Worm (Caenorhabditis elegans): Measurements from ENCODE around the gene twk-49.

- peak; percentile 24 for TF ChIP-seq blmp-1 (tag; optimal IDR thresholded peaks at IDR 0.05; ENCODE audit: insufficient read depth)
- no peak for TF ChIP-seq ztf-1 (GFP tag; conservative IDR thresholded peaks at IDR 0.05)
- TF ChIP-seq crh-2 (tag; optimal IDR thresholded peaks at IDR 0.05) = no peak
- TF ChIP-seq unc-39 (tag; optimal IDR thresholded peaks at IDR 0.05) = no peak
- no peak for TF ChIP-seq nhr-237 (tag; optimal IDR thresholded peaks at IDR 0.05)
- TF ChIP-seq ztf-4 (tag; optimal IDR thresholded peaks at IDR 0.05) = no peak
- no peak for TF ChIP-seq R02D3.7 (tag; optimal IDR thresholded peaks at IDR 0.05)
- TF ChIP-seq lin-39 (tag; optimal IDR thresholded peaks at IDR 0.05) = no peak
- no peak for TF ChIP-seq skn-1 (tag; optimal IDR thresholded peaks at IDR 0.05)
- TF ChIP-seq nhr-23 (tag; optimal IDR thresholded peaks at IDR 0.05) = no peak
- no peak for TF ChIP-seq egl-27 (tag; optimal IDR thresholded peaks at IDR 0.05)
- TF ChIP-seq fos-1 (tag; optimal IDR thresholded peaks at IDR 0.05) = peak; percentile 62
- TF ChIP-seq ceh-82 (tag; optimal IDR thresholded peaks at IDR 0.05) = no peak
These were observed 49.3 kb downstream of the twk-49 start, which contains the start of gene nhr-22 for ce11 chrII:6449656-6450055.
